Fruit fly (Drosophila melanogaster) whole organism, embryonic: ENCODE results near the gene CG34163.

ENCODE experiments used
- Atf3 ChIP-seq: fragments of 200-800 bp; sonication (Bioruptor generic); optimal IDR thresholded peaks from 3 replicates; lab custom pipeline; 2016; ENCODE audit warnings: missing biosample characterization, missing genetic modification characterization
- CG12769 ChIP-seq: fragments of 200-800 bp; sonication (Bioruptor generic); optimal IDR thresholded peaks from 2 replicates; lab custom pipeline; 2019; ENCODE audit warnings: missing biosample characterization, mild to moderate bottlenecking, missing genetic modification characterization, moderate library complexity
- CG13296 ChIP-seq: fragments of 200-800 bp; sonication (Bioruptor generic); optimal IDR thresholded peaks from 3 replicates; lab custom pipeline; 2018; ENCODE audit warnings: missing biosample characterization, mild to moderate bottlenecking, missing genetic modification characterization
- CG13775 ChIP-seq: fragments of 200-800 bp; sonication (Bioruptor generic); optimal IDR thresholded peaks from 3 replicates; lab custom pipeline; 2017; ENCODE audit warnings: missing biosample characterization, mild to moderate bottlenecking, missing genetic modification characterization
- CG14014 ChIP-seq: fragments of 200-800 bp; sonication (Bioruptor generic); IDR thresholded peaks from 2 replicates; pipeline ENCODE4 v1.3.6; 2022; ENCODE audit warnings: missing biosample characterization, missing genetic modification characterization
- CG14441 ChIP-seq: fragments of 200-800 bp; sonication (Bioruptor generic); IDR thresholded peaks from 2 replicates; pipeline ENCODE4 v1.3.6; 2022; ENCODE audit warnings: missing biosample characterization, missing genetic modification characterization
- CG15601 ChIP-seq: fragments of 200-800 bp; sonication (Bioruptor generic); optimal IDR thresholded peaks from 3 replicates; lab custom pipeline; 2019; ENCODE audit warnings: missing biosample characterization, mild to moderate bottlenecking, missing genetic modification characterization, moderate library complexity
- CG18476 ChIP-seq: fragments of 200-800 bp; sonication (Bioruptor generic); optimal IDR thresholded peaks from 2 replicates; lab custom pipeline; 2016; ENCODE audit warnings: missing biosample characterization, mild to moderate bottlenecking, missing genetic modification characterization
- CG18764 ChIP-seq: fragments of 200-800 bp; sonication (Bioruptor generic); optimal IDR thresholded peaks from 3 replicates; lab custom pipeline; 2016; ENCODE audit warnings: missing biosample characterization, missing genetic modification characterization
- CG2889 ChIP-seq: fragments of 200-800 bp; sonication (Bioruptor generic); IDR thresholded peaks from 3 replicates; pipeline ENCODE4 v1.3.6; 2022; ENCODE audit warnings: missing biosample characterization, missing genetic modification characterization
- CG31441 ChIP-seq: fragments of 200-800 bp; sonication (Bioruptor generic); IDR thresholded peaks from 2 replicates; pipeline ENCODE4 v1.3.6; 2022; ENCODE audit warnings: missing biosample characterization, missing genetic modification characterization
- CG32772 ChIP-seq: fragments of 200-800 bp; sonication (Bioruptor generic); IDR thresholded peaks from 2 replicates; pipeline ENCODE4 v1.3.6; 2022; ENCODE audit warnings: missing biosample characterization, missing genetic modification characterization
- CG3281 ChIP-seq: fragments of 200-800 bp; sonication (Bioruptor generic); optimal IDR thresholded peaks from 3 replicates; lab custom pipeline; 2017; ENCODE audit warnings: missing biosample characterization, mild to moderate bottlenecking, missing genetic modification characterization
- CG34422 ChIP-seq: fragments of 200-800 bp; sonication (Bioruptor generic); IDR thresholded peaks from 3 replicates; pipeline ENCODE4 v1.3.6; 2022; ENCODE audit warnings: missing biosample characterization, missing genetic modification characterization
- CG4854 ChIP-seq: fragments of 200-800 bp; sonication (Bioruptor generic); optimal IDR thresholded peaks from 2 replicates; lab custom pipeline; 2016; ENCODE audit warnings: missing biosample characterization, missing genetic modification characterization, inconsistent platforms
- CG6654 ChIP-seq: fragments of 200-800 bp; sonication (Bioruptor generic); optimal IDR thresholded peaks from 2 replicates; lab custom pipeline; 2017; ENCODE audit warnings: missing biosample characterization, mild to moderate bottlenecking, missing genetic modification characterization
- CG6813 ChIP-seq: fragments of 200-800 bp; sonication (Bioruptor generic); optimal IDR thresholded peaks from 2 replicates; lab custom pipeline; 2017; ENCODE audit warnings: missing biosample characterization, missing genetic modification characterization, mild to moderate bottlenecking, moderate library complexity, missing genetic modification reagents
- CG9609 ChIP-seq: fragments of 200-800 bp; sonication (Bioruptor generic); optimal IDR thresholded peaks from 3 replicates; lab custom pipeline; 2016; ENCODE audit warnings: missing biosample characterization, missing genetic modification characterization
- CTCF ChIP-seq: fragments of 200-800 bp; sonication (Bioruptor generic); optimal IDR thresholded peaks from 2 replicates; lab custom pipeline; 2017; ENCODE audit warnings: missing biosample characterization, mild to moderate bottlenecking, missing genetic modification characterization, moderate library complexity
- D ChIP-seq, 2 experiments: fragments of 200-800 bp in 1 of 2; fragments of >200 bp in 1 of 2; sonication (Bioruptor generic) in 1 of 2; optimal IDR thresholded peaks; 2 replicates in 1 of 2; 3 replicates in 1 of 2; lab custom pipeline; 2017; ENCODE audit warnings: mild to moderate bottlenecking in 1 of 2, missing biosample characterization in 1 of 2, missing genetic modification characterization in 1 of 2, missing genetic modification reagents in 1 of 2
- Gsc ChIP-seq: fragments of 200-800 bp; sonication (Bioruptor generic); IDR thresholded peaks from 2 replicates; pipeline ENCODE4 v1.3.6; 2022; ENCODE audit warnings: missing biosample characterization, missing genetic modification characterization
- HLH4C ChIP-seq: fragments of 200-800 bp; sonication (Bioruptor generic); IDR thresholded peaks from 3 replicates; pipeline ENCODE4 v1.3.6; 2022; ENCODE audit warnings: missing biosample characterization, missing genetic modification characterization; ENCODE audit not compliant: partially characterized antibody
- HmgZ ChIP-seq: fragments of 200-800 bp; sonication (Bioruptor generic); optimal IDR thresholded peaks from 2 replicates; lab custom pipeline; 2018; ENCODE audit warnings: missing biosample characterization, mild to moderate bottlenecking, missing genetic modification characterization
- Hr3 ChIP-seq: fragments of 200-800 bp; sonication (Bioruptor generic); optimal IDR thresholded peaks from 3 replicates; lab custom pipeline; 2016; ENCODE audit warnings: missing biosample characterization, missing genetic modification characterization
- MBD-R2 ChIP-seq: fragments of 200-800 bp; sonication (Bioruptor generic); IDR thresholded peaks from 2 replicates; pipeline ENCODE4 v1.3.6; 2022; ENCODE audit warnings: missing biosample characterization, missing genetic modification characterization
- MESR4 ChIP-seq: fragments of 200-800 bp; sonication (Bioruptor generic); optimal IDR thresholded peaks from 2 replicates; lab custom pipeline; 2018; ENCODE audit warnings: missing biosample characterization, mild to moderate bottlenecking, missing genetic modification characterization, moderate library complexity
- NC2α ChIP-seq: fragments of 200-800 bp; sonication (Bioruptor generic); optimal IDR thresholded peaks from 2 replicates; lab custom pipeline; 2016; ENCODE audit warnings: missing biosample characterization, missing genetic modification characterization
- Optix ChIP-seq: fragments of 200-800 bp; sonication (Bioruptor generic); IDR thresholded peaks from 3 replicates; pipeline ENCODE4 v1.3.6; 2022; ENCODE audit warnings: missing biosample characterization, missing genetic modification characterization
- Six4 ChIP-seq: fragments of 200-800 bp; sonication (Bioruptor generic); optimal IDR thresholded peaks from 2 replicates; lab custom pipeline; 2016; ENCODE audit warnings: missing biosample characterization, missing genetic modification characterization
- Spps ChIP-seq: fragments of 200-800 bp; sonication (Bioruptor generic); optimal IDR thresholded peaks from 2 replicates; lab custom pipeline; 2018; ENCODE audit warnings: missing biosample characterization, mild to moderate bottlenecking, missing genetic modification characterization
- Stat92E ChIP-seq, 3 experiments: fragments of >200 bp in 2 of 3; fragments of 200-800 bp in 1 of 3; sonication (Bioruptor generic) in 1 of 3; optimal IDR thresholded peaks; 2 replicates each; lab custom pipeline; 2017 to 2019; ENCODE audit warnings: missing biosample characterization in 3 of 3, missing genetic modification characterization in 3 of 3, mild to moderate bottlenecking in 1 of 3, moderate library complexity in 1 of 3
- Xrp1 ChIP-seq: fragments of 200-800 bp; sonication (Bioruptor generic); IDR thresholded peaks from 2 replicates; pipeline ENCODE4 v1.3.6; 2022; ENCODE audit warnings: missing biosample characterization, missing genetic modification characterization
- cas ChIP-seq: fragments of 200-800 bp; sonication (Bioruptor generic); IDR thresholded peaks from 2 replicates; pipeline ENCODE4 v1.3.6; 2022; ENCODE audit warnings: missing biosample characterization, missing genetic modification characterization
- chinmo ChIP-seq: fragments of 200-800 bp; sonication (Bioruptor generic); IDR thresholded peaks from 4 replicates; pipeline ENCODE4 v1.3.6; 2022; ENCODE audit warnings: missing biosample characterization, missing genetic modification characterization; ENCODE audit not compliant: partially characterized antibody
- emc ChIP-seq: fragments of 200-800 bp; sonication (Bioruptor generic); optimal IDR thresholded peaks from 2 replicates; lab custom pipeline; 2016; ENCODE audit warnings: missing biosample characterization, missing genetic modification characterization
- fd102C ChIP-seq: fragments of 200-800 bp; sonication (Bioruptor generic); optimal IDR thresholded peaks from 2 replicates; lab custom pipeline; 2018; ENCODE audit warnings: missing biosample characterization, mild to moderate bottlenecking, missing genetic modification characterization, moderate library complexity
- fd3F ChIP-seq: fragments of 200-800 bp; sonication (Bioruptor generic); optimal IDR thresholded peaks from 2 replicates; lab custom pipeline; 2018; ENCODE audit warnings: missing biosample characterization, mild to moderate bottlenecking, missing genetic modification characterization, moderate library complexity
- fd64A ChIP-seq: fragments of 200-800 bp; sonication (Bioruptor generic); optimal IDR thresholded peaks from 3 replicates; lab custom pipeline; 2018; ENCODE audit warnings: missing biosample characterization, mild to moderate bottlenecking, missing genetic modification characterization
- h ChIP-seq: fragments of >200 bp; optimal IDR thresholded peaks from 2 replicates; lab custom pipeline; 2017
- ham ChIP-seq: fragments of 200-800 bp; sonication (Bioruptor generic); IDR thresholded peaks from 2 replicates; pipeline ENCODE4 v1.3.6; 2022; ENCODE audit warnings: missing biosample characterization, missing genetic modification characterization
- hkb ChIP-seq, 2 experiments: fragments of 200-800 bp in 1 of 2; fragments of >200 bp in 1 of 2; sonication (Bioruptor generic) in 1 of 2; IDR thresholded peaks in 1 of 2; optimal IDR thresholded peaks in 1 of 2; 2 replicates each; pipeline versions ENCODE4 v1.3.6 to Lab custom; 2017 to 2022; ENCODE audit warnings: missing biosample characterization in 1 of 2, missing genetic modification characterization in 1 of 2
- mirr ChIP-seq: fragments of 200-800 bp; sonication (Bioruptor generic); optimal IDR thresholded peaks from 3 replicates; lab custom pipeline; 2018; ENCODE audit warnings: missing biosample characterization, mild to moderate bottlenecking, missing genetic modification characterization
- nau ChIP-seq: fragments of 200-800 bp; sonication (Bioruptor generic); optimal IDR thresholded peaks from 3 replicates; lab custom pipeline; 2017; ENCODE audit warnings: missing biosample characterization, mild to moderate bottlenecking, missing genetic modification characterization, missing genetic modification reagents
- org-1 ChIP-seq: fragments of 200-800 bp; sonication (Bioruptor generic); optimal IDR thresholded peaks from 2 replicates; lab custom pipeline; 2017; ENCODE audit warnings: missing biosample characterization, missing genetic modification characterization
- phol ChIP-seq: fragments of 200-800 bp; sonication (Bioruptor generic); optimal IDR thresholded peaks from 3 replicates; lab custom pipeline; 2018; ENCODE audit warnings: missing biosample characterization, mild to moderate bottlenecking, missing genetic modification characterization, moderate library complexity
- psq ChIP-seq: fragments of 200-800 bp; sonication (Bioruptor generic); optimal IDR thresholded peaks from 2 replicates; lab custom pipeline; 2017; ENCODE audit warnings: missing biosample characterization, missing genetic modification characterization
- salm ChIP-seq: fragments of 200-800 bp; sonication (Bioruptor generic); optimal IDR thresholded peaks from 2 replicates; lab custom pipeline; 2018; ENCODE audit warnings: missing biosample characterization, mild to moderate bottlenecking, missing genetic modification characterization
- schlank ChIP-seq: fragments of 200-800 bp; sonication (Bioruptor generic); optimal IDR thresholded peaks from 2 replicates; lab custom pipeline; 2018; ENCODE audit warnings: missing biosample characterization, mild to moderate bottlenecking, missing genetic modification characterization
- zfh2 ChIP-seq: fragments of 200-800 bp; sonication (Bioruptor generic); optimal IDR thresholded peaks from 2 replicates; lab custom pipeline; 2016; ENCODE audit warnings: missing biosample characterization, missing genetic modification characterization

CG34163 gene

DNA sequence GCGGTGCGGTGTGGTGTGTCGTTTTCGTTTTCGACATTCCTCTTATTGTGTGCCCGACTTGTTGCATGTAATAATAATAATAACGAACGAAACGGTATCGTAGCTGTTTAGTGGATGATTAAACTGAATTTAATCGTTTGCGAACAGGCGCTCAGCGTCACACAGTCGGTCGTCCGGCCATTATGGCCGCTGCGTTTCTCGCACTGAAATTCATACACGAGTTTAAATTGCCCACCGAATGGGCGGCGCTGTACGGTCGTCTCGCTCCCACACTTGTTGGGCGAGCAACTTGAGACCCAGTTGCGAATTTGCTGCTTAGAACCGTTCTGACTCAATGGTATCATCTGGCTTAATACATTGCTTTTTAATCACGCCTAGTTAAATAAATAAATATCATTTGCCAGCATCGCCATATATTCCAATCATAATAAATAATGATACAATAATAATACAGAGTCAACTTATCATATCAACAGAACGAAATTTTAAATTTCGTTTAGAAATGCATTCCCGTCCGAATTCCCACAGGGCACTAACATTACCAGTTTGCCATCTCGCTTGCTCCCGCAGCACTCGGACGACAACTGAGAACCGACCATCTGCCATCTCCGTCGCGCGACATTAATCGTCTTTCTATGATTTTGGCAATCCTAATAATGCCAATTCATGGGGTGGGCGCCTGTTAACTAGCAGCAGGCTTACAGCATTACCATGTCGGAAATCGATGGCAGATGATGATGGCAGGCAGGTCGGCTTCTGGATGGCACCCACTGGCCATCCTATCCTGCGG, 23.0 kb downstream of the CG34163 start (continued):
- TF ChIP-seq CG13296 (peak; percentile 94), phol (tag; lab: Kevin White, UChicago) (peak; percentile 91), hkb (optimal IDR thresholded peaks at IDR 0.05; lab: Kevin White, UChicago) (peak; percentile 43), hkb (GFP tag; IDR thresholded peaks at IDR 0.05; lab: Robert Waterston, UW) (no peak), CG9609 (peak; percentile 62), schlank (tag; lab: Kevin White, UChicago) (peak; percentile 89), chinmo (no peak), mirr (GFP tag; lab: Kevin White, UChicago) (peak; percentile 91), NC2α (GFP tag; lab: Kevin White, UChicago) (peak; percentile 68), Stat92E (GFP tag; optimal IDR thresholded peaks at IDR 0.05; lab: Kevin White, UChicago) (no peak), CG15601 (tag; lab: Kevin White, UChicago) (no peak), Spps (tag; lab: Kevin White, UChicago) (peak; percentile 81), Xrp1 (GFP tag; lab: Robert Waterston, UW) (no peak), MESR4 (GFP tag; lab: Kevin White, UChicago) (peak; percentile 1), Six4 (GFP tag; lab: Kevin White, UChicago) (peak; percentile 79), salm (peak; percentile 73), CG18764 (GFP tag; lab: Kevin White, UChicago) (peak; percentile 80), fd102C (GFP tag; lab: Kevin White, UChicago) (peak; percentile 36), CG13775 (GFP tag; lab: Kevin White, UChicago) (peak; percentile 87), nau (GFP tag; lab: Kevin White, UChicago) (peak; percentile 81), Gsc (GFP tag; lab: Robert Waterston, UW) (no peak), CG6813 (GFP tag; lab: Kevin White, UChicago) (peak; percentile 86), CG14014 (GFP tag; lab: Robert Waterston, UW) (no peak), CG34422 (GFP tag; lab: Robert Waterston, UW) (no peak), CG14441 (GFP tag; lab: Robert Waterston, UW) (no peak), Optix (GFP tag; lab: Robert Waterston, UW) (no peak), CG31441 (GFP tag; lab: Robert Waterston, UW) (no peak), ham (no peak), CG6654 (peak; percentile 70), CG3281 (GFP tag; lab: Kevin White, UChicago) (peak; percentile 96), MBD-R2 (GFP tag; lab: Robert Waterston, UW) (no peak), HLH4C (GFP tag; lab: Robert Waterston, UW) (no peak), h (no peak), CG2889 (GFP tag; lab: Robert Waterston, UW) (no peak), fd64A (GFP tag; lab: Kevin White, UChicago) (no peak), CTCF (GFP tag; lab: Kevin White, UChicago) (peak; percentile 41), zfh2 (GFP tag; lab: Kevin White, UChicago) (peak; percentile 81), CG4854 (GFP tag; lab: Kevin White, UChicago) (peak; percentile 51), HmgZ (peak; percentile 89), fd3F (GFP tag; lab: Kevin White, UChicago) (peak; percentile 92), Hr3 (peak; percentile 88), cas (GFP tag; lab: Robert Waterston, UW) (no peak), CG12769 (tag; lab: Kevin White, UChicago) (peak; percentile 94), CG18476 (GFP tag; lab: Kevin White, UChicago) (peak; percentile 87), org-1 (peak; percentile 92), CG32772 (GFP tag; lab: Robert Waterston, UW) (no peak), D (optimal IDR thresholded peaks at IDR 0.05; lab: Kevin White, UChicago) (no peak), D (GFP tag; optimal IDR thresholded peaks at IDR 0.05; lab: Kevin White, UChicago) (peak; percentile 78), psq (GFP tag; lab: Kevin White, UChicago) (no peak), emc (GFP tag; lab: Kevin White, UChicago) (no peak), Atf3 (peak; percentile 53)
